Fruit fly (Drosophila melanogaster): Measurements from ENCODE around the gene CG43084.

Gene CG43084

dm6 chr3L:15646182-15646581 lies 4.5 kb upstream of the CG43084 start:
- no peak for TF ChIP-seq Mnt (GFP tag; optimal IDR thresholded peaks at IDR 0.05)
- TF ChIP-seq Hr96 (GFP tag; optimal IDR thresholded peaks at IDR 0.05), result no peak
- no peak for TF ChIP-seq ovo (GFP tag; optimal IDR thresholded peaks at IDR 0.05)
- no peak for TF ChIP-seq CG11617 (GFP tag; optimal IDR thresholded peaks at IDR 0.05)
- no peak for TF ChIP-seq CG33017 (tag; optimal IDR thresholded peaks at IDR 0.05)
- no peak for TF ChIP-seq CG7101 (tag; optimal IDR thresholded peaks at IDR 0.05)
- no peak for TF ChIP-seq CG1620 (GFP tag; optimal IDR thresholded peaks at IDR 0.05)
- no peak for TF ChIP-seq CG12768 (GFP tag; optimal IDR thresholded peaks at IDR 0.05)
- TF ChIP-seq bab1 (GFP tag; optimal IDR thresholded peaks at IDR 0.05), result no peak
- no peak for TF ChIP-seq CG14711 (tag; optimal IDR thresholded peaks at IDR 0.05)
- no peak for TF ChIP-seq kay (GFP tag; ENCODE audit: borderline replicate concordance)
- no peak for TF ChIP-seq CG7045 (GFP tag; optimal IDR thresholded peaks at IDR 0.05)

dm6 chr3L:15647712-15648621 lies 2.7 kb upstream of the CG43084 start, which contains the start of the genes comm3 and CG43083:
TSS of gene comm3 (minus strand) at chr3L:15647762.
TSS of gene CG43083 (plus strand) at chr3L:15648571.
- TF ChIP-seq Clk (GFP tag; optimal IDR thresholded peaks at IDR 0.05) (no peak), Hr96 (GFP tag; optimal IDR thresholded peaks at IDR 0.05) (no peak), CG5204 (GFP tag; optimal IDR thresholded peaks at IDR 0.05) (no peak), cnc (optimal IDR thresholded peaks at IDR 0.05) (no peak), toe (GFP tag; optimal IDR thresholded peaks at IDR 0.05) (no peak), cic (GFP tag; optimal IDR thresholded peaks at IDR 0.05) (no peak), ovo (GFP tag; optimal IDR thresholded peaks at IDR 0.05) (no peak), Mnt (GFP tag; optimal IDR thresholded peaks at IDR 0.05) (no peak), CG12768 (GFP tag; optimal IDR thresholded peaks at IDR 0.05) (no peak), CG7045 (GFP tag; optimal IDR thresholded peaks at IDR 0.05) (no peak), CG14711 (tag; optimal IDR thresholded peaks at IDR 0.05) (no peak), kay (GFP tag; ENCODE audit: borderline replicate concordance) (no peak), CG11617 (GFP tag; optimal IDR thresholded peaks at IDR 0.05) (no peak)

dm6 chr3L:15649561-15649960 lies 1.1 kb upstream of the CG43084 start, which contains the start of the genes Eig71Ea and Eig71Eb:
TSS of gene Eig71Ea (minus strand) at chr3L:15649661.
TSS of gene Eig71Eb (plus strand) at chr3L:15649936.
- no peak for TF ChIP-seq Crg-1 (GFP tag; optimal IDR thresholded peaks at IDR 0.05)
- no peak for TF ChIP-seq Hr96 (GFP tag; optimal IDR thresholded peaks at IDR 0.05)
- TF ChIP-seq CG1620 (GFP tag; optimal IDR thresholded peaks at IDR 0.05), result no peak

- TF ChIP-seq CG11617 (GFP tag; optimal IDR thresholded peaks at IDR 0.05) (no peak), CG33017 (tag; optimal IDR thresholded peaks at IDR 0.05) (no peak), Hr96 (GFP tag; optimal IDR thresholded peaks at IDR 0.05) (no peak), CG12768 (GFP tag; optimal IDR thresholded peaks at IDR 0.05) (no peak), CG7045 (GFP tag; optimal IDR thresholded peaks at IDR 0.05) (no peak), bab1 (GFP tag; optimal IDR thresholded peaks at IDR 0.05) (no peak), tj (GFP tag; optimal IDR thresholded peaks at IDR 0.05) (no peak), ovo (GFP tag; optimal IDR thresholded peaks at IDR 0.05) (no peak), kay (GFP tag; ENCODE audit: borderline replicate concordance) (no peak), Clk (GFP tag; optimal IDR thresholded peaks at IDR 0.05) (no peak), CG14711 (tag; optimal IDR thresholded peaks at IDR 0.05) (no peak), Mnt (GFP tag; optimal IDR thresholded peaks at IDR 0.05) (no peak), cnc (optimal IDR thresholded peaks at IDR 0.05) (no peak), cic (GFP tag; optimal IDR thresholded peaks at IDR 0.05) (no peak), CG1620 (GFP tag; optimal IDR thresholded peaks at IDR 0.05) (no peak), CG5204 (GFP tag; optimal IDR thresholded peaks at IDR 0.05) (no peak), Crg-1 (GFP tag; optimal IDR thresholded peaks at IDR 0.05) (no peak)
These were observed 1.5 kb downstream of the CG43084 start, which contains the start of the genes Eig71Ec and Eig71Ed for dm6 chr3L:15652154-15652553. TSS of gene Eig71Ec (minus strand) at chr3L:15652254. TSS of gene Eig71Ed (plus strand) at chr3L:15652537.

dm6 chr3L:15655910-15656309 lies 5.3 kb downstream of the CG43084 start, which contains the start of gene Eig71Ee:
TSS of gene Eig71Ee (minus strand) at chr3L:15656010.
- TF ChIP-seq CG1620 (GFP tag; optimal IDR thresholded peaks at IDR 0.05) (no peak), Clk (GFP tag; optimal IDR thresholded peaks at IDR 0.05) (no peak), CG12768 (GFP tag; optimal IDR thresholded peaks at IDR 0.05) (no peak), CG7101 (tag; optimal IDR thresholded peaks at IDR 0.05) (no peak), CG7045 (GFP tag; optimal IDR thresholded peaks at IDR 0.05) (no peak), ovo (GFP tag; optimal IDR thresholded peaks at IDR 0.05) (no peak), toe (GFP tag; optimal IDR thresholded peaks at IDR 0.05) (no peak), kay (GFP tag; ENCODE audit: borderline replicate concordance) (no peak)

dm6 chr3L:15657290-15657689 lies 6.6 kb downstream of the CG43084 start, which contains the start of the genes Eig71Ef and Eig71Eg:
TSS of gene Eig71Ef (minus strand) at chr3L:15657390.
TSS of gene Eig71Eg (plus strand) at chr3L:15657628.
- TF ChIP-seq CG33017 (tag; optimal IDR thresholded peaks at IDR 0.05), result no peak
- TF ChIP-seq toe (GFP tag; optimal IDR thresholded peaks at IDR 0.05), result no peak
- TF ChIP-seq CG14711 (tag; optimal IDR thresholded peaks at IDR 0.05), result no peak
- no peak for TF ChIP-seq pad (GFP tag; optimal IDR thresholded peaks at IDR 0.05)
- TF ChIP-seq ovo (GFP tag; optimal IDR thresholded peaks at IDR 0.05), result no peak
- TF ChIP-seq CG7101 (tag; optimal IDR thresholded peaks at IDR 0.05), result no peak
- no peak for TF ChIP-seq CG5204 (GFP tag; optimal IDR thresholded peaks at IDR 0.05)
- no peak for TF ChIP-seq kay (GFP tag; ENCODE audit: borderline replicate concordance)

All from whole organism, adult.